Worm (Caenorhabditis elegans) whole organism, mixed stage, embryonic: Measurements from ENCODE around the gene F41G3.3.

Source experiments
- blmp-1 ChIP-seq: fragments of 150-350 bp; optimal IDR thresholded peaks from 2 replicates; lab custom pipeline; 2014; ENCODE audit warnings: missing biosample characterization, missing genetic modification characterization
- ces-1 ChIP-seq: fragments of 150-350 bp; optimal IDR thresholded peaks from 2 replicates; lab custom pipeline; 2014; ENCODE audit warnings: missing biosample characterization, missing genetic modification reagents, missing genetic modification characterization
- flh-1 ChIP-seq: fragments of 200-800 bp; sonication (Bioruptor generic); optimal IDR thresholded peaks from 2 replicates; lab custom pipeline; 2018; ENCODE audit warnings: mild to moderate bottlenecking, missing genetic modification characterization, moderate library complexity, missing compliant biosample characterization
- lin-13 ChIP-seq: fragments of 150-350 bp; optimal IDR thresholded peaks from 2 replicates; lab custom pipeline; 2014; ENCODE audit warnings: missing biosample characterization, missing genetic modification characterization
- mep-1 ChIP-seq: fragments of 150-350 bp; optimal IDR thresholded peaks from 2 replicates; lab custom pipeline; 2017; ENCODE audit warnings: missing biosample characterization, missing genetic modification reagents, missing genetic modification characterization, inconsistent platforms
- nhr-237 ChIP-seq: fragments of 150-350 bp; optimal IDR thresholded peaks from 2 replicates; lab custom pipeline; 2014; ENCODE audit warnings: missing biosample characterization, missing genetic modification characterization
- tbx-8 ChIP-seq: fragments of 200-800 bp; sonication (Bioruptor generic); optimal IDR thresholded peaks from 2 replicates; lab custom pipeline; 2018; ENCODE audit warnings: mild to moderate bottlenecking, missing genetic modification characterization, moderate library complexity, missing compliant biosample characterization
- unc-62 ChIP-seq: fragments of 150-350 bp; optimal IDR thresholded peaks from 2 replicates; lab custom pipeline; 2014; ENCODE audit warnings: missing biosample characterization, missing genetic modification reagents, missing genetic modification characterization
- ztf-11 ChIP-seq: fragments of 150-350 bp; optimal IDR thresholded peaks from 2 replicates; lab custom pipeline; 2014; ENCODE audit warnings: missing biosample characterization, missing genetic modification characterization

ce11 chrII:6782738-6783163, 26.4 kb downstream of the F41G3.3 start:
- TF ChIP-seq ztf-11, result no peak
- TF ChIP-seq flh-1, result no peak
- TF ChIP-seq nhr-237 (tag; lab: Kevin White, UChicago), result no peak
- TF ChIP-seq tbx-8, result no peak
- no peak for TF ChIP-seq blmp-1 (tag; lab: Kevin White, UChicago)
- TF ChIP-seq lin-13 (tag; lab: Kevin White, UChicago), result no peak
- TF ChIP-seq mep-1 (tag; lab: Kevin White, UChicago), result peak; percentile 8
- no peak for TF ChIP-seq ces-1 (GFP tag; lab: Kevin White, UChicago)
- TF ChIP-seq unc-62 (GFP tag; lab: Kevin White, UChicago), result no peak
